Worm (Caenorhabditis elegans): ENCODE measurements around the gene Y75B7B.1.

The Y75B7B.1 gene

ce11 chrV:1314819-1315218 lies 44.1 kb downstream of the Y75B7B.1 start, which contains the start of gene F16B3.2:
Gene F16B3.2, plus strand, starts transcription at chrV:1315119.
- TF ChIP-seq efl-1 (GFP tag; optimal IDR thresholded peaks at IDR 0.05) (no peak), tlf-1 (GFP tag; optimal IDR thresholded peaks at IDR 0.05) (no peak), aptf-3 (GFP tag; IDR thresholded peaks at IDR 0.05) (no peak), ceh-40 (GFP tag; IDR thresholded peaks at IDR 0.05) (no peak), Y53G8AR.9 (GFP tag; conservative IDR thresholded peaks at IDR 0.05) (no peak), egl-18 (GFP tag; IDR thresholded peaks at IDR 0.05) (no peak), lin-26 (GFP tag; IDR thresholded peaks at IDR 0.05) (no peak), mel-28 (tag; optimal IDR thresholded peaks at IDR 0.05; ENCODE audit: borderline replicate concordance) (no peak), F57A8.1 (GFP tag; optimal IDR thresholded peaks at IDR 0.05) (no peak), F37B4.10 (GFP tag; IDR thresholded peaks at IDR 0.05) (no peak), B0019.2 (GFP tag; conservative IDR thresholded peaks at IDR 0.05) (no peak), rec-8 (tag; optimal IDR thresholded peaks at IDR 0.05) (no peak), bed-1 (GFP tag; IDR thresholded peaks at IDR 0.05) (no peak), ceh-27 (GFP tag; optimal IDR thresholded peaks at IDR 0.05) (no peak)

ce11 chrV:1317869-1318354 lies 47.2 kb downstream of the Y75B7B.1 start, which contains the start of gene F16B3.3:
Gene F16B3.3, minus strand, starts transcription at chrV:1317919.
- TF ChIP-seq F57C9.4 (tag; optimal IDR thresholded peaks at IDR 0.05) (no peak), F33H1.4 (GFP tag; IDR thresholded peaks at IDR 0.05) (no peak), ceh-27 (GFP tag; optimal IDR thresholded peaks at IDR 0.05) (no peak), gei-17 (GFP tag; optimal IDR thresholded peaks at IDR 0.05) (no peak), ekl-4 (GFP tag; IDR thresholded peaks at IDR 0.05) (no peak), him-1 (tag; optimal IDR thresholded peaks at IDR 0.05) (no peak), B0336.3 (GFP tag; IDR thresholded peaks at IDR 0.05) (no peak), Y79H2A.3 (GFP tag; conservative IDR thresholded peaks at IDR 0.05) (no peak), ztf-26 (tag; optimal IDR thresholded peaks at IDR 0.05) (no peak), ztf-25 (GFP tag; IDR thresholded peaks at IDR 0.05) (no peak), F52B5.7 (tag; optimal IDR thresholded peaks at IDR 0.05) (no peak), madf-6 (GFP tag; IDR thresholded peaks at IDR 0.05) (no peak), tbp1 (GFP tag; optimal IDR thresholded peaks at IDR 0.05) (no peak), ceh-100 (GFP tag; IDR thresholded peaks at IDR 0.05) (no peak), hmg-1.2 (GFP tag; IDR thresholded peaks at IDR 0.05) (no peak), mxl-1 (tag; optimal IDR thresholded peaks at IDR 0.05) (no peak), aptf-3 (GFP tag; IDR thresholded peaks at IDR 0.05) (no peak), lin-35 (GFP tag; optimal IDR thresholded peaks at IDR 0.05) (no peak), unc-62 (GFP tag; optimal IDR thresholded peaks at IDR 0.05) (no peak), ztf-28 (GFP tag; IDR thresholded peaks at IDR 0.05) (no peak)

ce11 chrV:1321776-1322175 lies 51.1 kb downstream of the Y75B7B.1 start:
- TF ChIP-seq hlh-26 (GFP tag; conservative IDR thresholded peaks at IDR 0.05), result no peak
- TF ChIP-seq cebp-1 (GFP tag; IDR thresholded peaks at IDR 0.05), result no peak
- TF ChIP-seq cebp-1 (tag; optimal IDR thresholded peaks at IDR 0.05), result no peak
- TF ChIP-seq somi-1 (GFP tag; optimal IDR thresholded peaks at IDR 0.05), result no peak
- TF ChIP-seq madf-6 (GFP tag; IDR thresholded peaks at IDR 0.05), result no peak
- TF ChIP-seq ceh-58 (GFP tag; IDR thresholded peaks at IDR 0.05), result no peak
- TF ChIP-seq Y79H2A.3 (GFP tag; conservative IDR thresholded peaks at IDR 0.05), result no peak
- TF ChIP-seq madf-10 (tag; optimal IDR thresholded peaks at IDR 0.05), result no peak
- TF ChIP-seq nhr-27 (tag; optimal IDR thresholded peaks at IDR 0.05), result no peak
- TF ChIP-seq egl-18 (GFP tag; IDR thresholded peaks at IDR 0.05), result no peak
